Worm (Caenorhabditis elegans) whole organism, dauer: ENCODE measurements around the gene F09C6.11.

Experiments
- unc-62 ChIP-seq: sonication (generic microtip); optimal IDR thresholded peaks from 2 replicates; lab custom pipeline; 2017; ENCODE audit warnings: missing biosample characterization, missing genetic modification reagents, missing genetic modification characterization

Gene F09C6.11

ce11 chrV:16880679-16881078 is 1.4 kb downstream of the F09C6.11 start, which contains the start of gene F09C6.14:
F09C6.14 (plus strand) TSS chrV:16880979.
- TF ChIP-seq unc-62 (GFP tag; lab: Kevin White, UChicago) = no peak

ce11 chrV:16880054-16880453 is 2.1 kb downstream of the F09C6.11 start, which contains the start of gene F09C6.3:
F09C6.3 (minus strand) TSS chrV:16880154.
- TF ChIP-seq unc-62 (GFP tag; lab: Kevin White, UChicago) = no peak

ce11 chrV:16879532-16879931 is 2.6 kb downstream of the F09C6.11 start:
- no peak for TF ChIP-seq unc-62 (GFP tag; lab: Kevin White, UChicago)

ce11 chrV:16874966-16875365 is 7.1 kb downstream of the F09C6.11 start, which contains the start of gene F49A5.10:
F49A5.10 (plus strand) TSS chrV:16875266.
- TF ChIP-seq unc-62 (GFP tag; lab: Kevin White, UChicago) = no peak

- TF ChIP-seq unc-62 (GFP tag; lab: Kevin White, UChicago) = no peak
These were observed 8.5 kb downstream of the F09C6.11 start, which contains the start of gene srw-23 for ce11 chrV:16873642-16874041. srw-23 (plus strand) TSS chrV:16873942.

- TF ChIP-seq unc-62 (GFP tag; lab: Kevin White, UChicago) = no peak
These were observed 10.7 kb downstream of the F09C6.11 start, which contains the start of gene thn-4 for ce11 chrV:16871387-16871786. thn-4 (minus strand) TSS chrV:16871487.

ce11 chrV:16869740-16870139 is 12.4 kb downstream of the F09C6.11 start, which contains the start of gene clec-33:
clec-33 (minus strand) TSS chrV:16869840.
- TF ChIP-seq unc-62 (GFP tag; lab: Kevin White, UChicago) = no peak

- no peak for TF ChIP-seq unc-62 (GFP tag; lab: Kevin White, UChicago)
These were observed 16.7 kb downstream of the F09C6.11 start, which contains the start of gene clec-28 for ce11 chrV:16865404-16865803. clec-28 (plus strand) TSS chrV:16865704.

ce11 chrV:16861719-16862118 is 20.4 kb downstream of the F09C6.11 start, which contains the start of the genes clec-32 and clec-24:
clec-32 (minus strand) TSS chrV:16861819.
clec-24 (plus strand) TSS chrV:16862012.
- TF ChIP-seq unc-62 (GFP tag; lab: Kevin White, UChicago) = no peak

ce11 chrV:16857977-16858479 is 24.1 kb downstream of the F09C6.11 start, which contains the start of the genes clec-31 and clec-22:
clec-31 (minus strand) TSS chrV:16858077.
clec-22 (plus strand) TSS chrV:16858429.
- TF ChIP-seq unc-62 (GFP tag; lab: Kevin White, UChicago) = no peak

- no peak for TF ChIP-seq unc-62 (GFP tag; lab: Kevin White, UChicago)
These were observed 28.0 kb downstream of the F09C6.11 start, which contains the start of the genes clec-35 and clec-27 for ce11 chrV:16853956-16854683. clec-35 (minus strand) TSS chrV:16854056. clec-27 (plus strand) TSS chrV:16854633.

- no peak for TF ChIP-seq unc-62 (GFP tag; lab: Kevin White, UChicago)
These were observed 30.1 kb downstream of the F09C6.11 start, which contains the start of gene clec-37 for ce11 chrV:16852002-16852401. clec-37 (minus strand) TSS chrV:16852102.

ce11 chrV:16848498-16848897 is 33.6 kb downstream of the F09C6.11 start, which contains the start of the genes clec-36 and clec-26:
clec-36 (minus strand) TSS chrV:16848598.
clec-26 (plus strand) TSS chrV:16848611.
- no peak for TF ChIP-seq unc-62 (GFP tag; lab: Kevin White, UChicago)

- TF ChIP-seq unc-62 (GFP tag; lab: Kevin White, UChicago) = no peak
These were observed 39.2 kb downstream of the F09C6.11 start, which contains the start of gene clec-25 for ce11 chrV:16842941-16843340. clec-25 (plus strand) TSS chrV:16843241.

ce11 chrV:16840961-16841360 is 41.1 kb downstream of the F09C6.11 start, which contains the start of gene clec-40:
clec-40 (minus strand) TSS chrV:16841061.
- no peak for TF ChIP-seq unc-62 (GFP tag; lab: Kevin White, UChicago)

ce11 chrV:16840283-16840682 is 41.8 kb downstream of the F09C6.11 start:
- TF ChIP-seq unc-62 (GFP tag; lab: Kevin White, UChicago) = no peak
